Worm (Caenorhabditis elegans) whole organism, young adult: ENCODE measurements around the gene Y60A3A.23.
A peak's percentile ranks its signal among the peaks of the same experiment; 100 is the strongest.

Source experiments
- B0261.1 ChIP-seq: sonication (generic microtip); optimal IDR thresholded peaks from 2 replicates; lab custom pipeline; 2016; ENCODE audit warnings: mild to moderate bottlenecking, missing genetic modification characterization, moderate library complexity, missing compliant biosample characterization
- C17E4.6 ChIP-seq: fragments of 200-800 bp; sonication (Bioruptor generic); IDR thresholded peaks from 2 replicates; pipeline ENCODE4 v1.3.6; 2022; ENCODE audit warnings: missing genetic modification reagents, missing genetic modification characterization, missing compliant biosample characterization
- F10E7.11 ChIP-seq: sonication (generic microtip); optimal IDR thresholded peaks from 2 replicates; lab custom pipeline; 2017; ENCODE audit warnings: mild to moderate bottlenecking, missing genetic modification characterization, moderate library complexity, missing compliant biosample characterization
- F55B11.4 ChIP-seq: sonication (generic microtip); optimal IDR thresholded peaks from 2 replicates; lab custom pipeline; 2016; ENCODE audit warnings: missing compliant biosample characterization, missing genetic modification characterization, borderline replicate concordance; ENCODE audit not compliant: insufficient read depth
- K11D2.4 ChIP-seq: fragments of 200-800 bp; sonication (Bioruptor generic); IDR thresholded peaks from 2 replicates; pipeline ENCODE4 v1.3.6; 2022; ENCODE audit warnings: missing genetic modification reagents, missing genetic modification characterization, missing compliant biosample characterization
- K12H6.12 ChIP-seq: fragments of 200-800 bp; sonication (Bioruptor generic); optimal IDR thresholded peaks from 2 replicates; lab custom pipeline; 2018; ENCODE audit warnings: mild to moderate bottlenecking, missing genetic modification characterization, missing compliant biosample characterization
- ama-1 ChIP-seq, 3 experiments: fragments of 150-350 bp in 1 of 3; sonication (generic microtip) in 2 of 3; optimal IDR thresholded peaks; 2 replicates each; lab custom pipeline; 2014 to 2018; ENCODE audit warnings: missing biosample characterization in 2 of 3, missing genetic modification characterization in 2 of 3, missing genetic modification reagents in 2 of 3
- aptf-2 ChIP-seq: fragments of 200-800 bp; sonication (Bioruptor generic); conservative IDR thresholded peaks from 2 replicates; pipeline ENCODE4 v1.3.6; 2022; ENCODE audit warnings: missing genetic modification reagents, missing genetic modification characterization, missing compliant biosample characterization
- aptf-3 ChIP-seq: fragments of 200-800 bp; sonication (Bioruptor generic); IDR thresholded peaks from 2 replicates; pipeline ENCODE4 v1.3.6; 2022; ENCODE audit warnings: missing genetic modification characterization, missing compliant biosample characterization
- athp-1 ChIP-seq: sonication (generic microtip); optimal IDR thresholded peaks from 2 replicates; lab custom pipeline; 2017; ENCODE audit warnings: mild to moderate bottlenecking, missing genetic modification characterization, missing compliant biosample characterization
- attf-5 ChIP-seq: fragments of 200-800 bp; sonication (Bioruptor generic); optimal IDR thresholded peaks from 2 replicates; lab custom pipeline; 2018; ENCODE audit warnings: mild to moderate bottlenecking, missing genetic modification characterization, missing compliant biosample characterization
- bed-1 ChIP-seq: fragments of 200-800 bp; sonication (Bioruptor generic); IDR thresholded peaks from 2 replicates; pipeline ENCODE4 v1.3.6; 2022; ENCODE audit warnings: missing genetic modification reagents, missing genetic modification characterization, missing compliant biosample characterization
- ceh-40 ChIP-seq: fragments of 200-800 bp; sonication (Bioruptor generic); IDR thresholded peaks from 2 replicates; pipeline ENCODE4 v1.3.6; 2022; ENCODE audit warnings: missing genetic modification characterization, missing compliant biosample characterization
- ceh-58 ChIP-seq: fragments of 200-800 bp; sonication (Bioruptor generic); IDR thresholded peaks from 2 replicates; pipeline ENCODE4 v1.3.6; 2022; ENCODE audit warnings: missing genetic modification characterization, missing compliant biosample characterization
- chd-7 ChIP-seq: sonication (generic microtip); optimal IDR thresholded peaks from 2 replicates; lab custom pipeline; 2016; ENCODE audit warnings: mild to moderate bottlenecking, missing genetic modification characterization, moderate library complexity, missing compliant biosample characterization
- egl-18 ChIP-seq: fragments of 200-800 bp; sonication (Bioruptor generic); IDR thresholded peaks from 2 replicates; pipeline ENCODE4 v1.3.6; 2022; ENCODE audit warnings: missing genetic modification reagents, missing genetic modification characterization, missing compliant biosample characterization
- fkh-3 ChIP-seq: sonication (generic microtip); optimal IDR thresholded peaks from 2 replicates; lab custom pipeline; 2016; ENCODE audit warnings: mild to moderate bottlenecking, missing genetic modification characterization, missing compliant biosample characterization
- gei-17 ChIP-seq: fragments of 200-800 bp; sonication (Bioruptor generic); optimal IDR thresholded peaks from 2 replicates; lab custom pipeline; 2018; ENCODE audit warnings: mild to moderate bottlenecking, missing genetic modification characterization, missing compliant biosample characterization
- hsf-1 ChIP-seq: fragments of 200-800 bp; sonication (Bioruptor generic); IDR thresholded peaks from 2 replicates; pipeline ENCODE4 v1.3.6; 2022; ENCODE audit warnings: missing genetic modification reagents, missing genetic modification characterization, missing compliant biosample characterization
- lag-1 ChIP-seq: fragments of 200-800 bp; sonication (Bioruptor generic); IDR thresholded peaks from 2 replicates; pipeline ENCODE4 v1.3.6; 2022; ENCODE audit warnings: missing genetic modification reagents, missing genetic modification characterization, missing compliant biosample characterization
- lin-26 ChIP-seq: fragments of 200-800 bp; sonication (Bioruptor generic); IDR thresholded peaks from 2 replicates; pipeline ENCODE4 v1.3.6; 2022; ENCODE audit warnings: missing genetic modification reagents, missing genetic modification characterization, missing compliant biosample characterization
- lsl-1 ChIP-seq: fragments of 200-800 bp; sonication (Bioruptor generic); optimal IDR thresholded peaks from 2 replicates; lab custom pipeline; 2018; ENCODE audit warnings: mild to moderate bottlenecking, missing genetic modification characterization, moderate library complexity, missing compliant biosample characterization
- madf-6 ChIP-seq: fragments of 200-800 bp; sonication (Bioruptor generic); IDR thresholded peaks from 2 replicates; pipeline ENCODE4 v1.3.6; 2022; ENCODE audit warnings: missing genetic modification reagents, missing genetic modification characterization, missing compliant biosample characterization
- mcd-1 ChIP-seq: fragments of 200-800 bp; sonication (Bioruptor generic); IDR thresholded peaks from 2 replicates; pipeline ENCODE4 v1.3.6; 2022; ENCODE audit warnings: missing genetic modification reagents, missing genetic modification characterization, missing compliant biosample characterization
- nfyb-1 ChIP-seq: fragments of 200-800 bp; sonication (Bioruptor generic); IDR thresholded peaks from 2 replicates; pipeline ENCODE4 v1.3.6; 2022; ENCODE audit warnings: missing genetic modification reagents, missing genetic modification characterization, missing compliant biosample characterization
- nhr-80 ChIP-seq: sonication (generic microtip); optimal IDR thresholded peaks from 2 replicates; lab custom pipeline; 2016; ENCODE audit warnings: missing genetic modification characterization, missing compliant biosample characterization
- nhr-90 ChIP-seq: sonication (generic microtip); optimal IDR thresholded peaks from 2 replicates; lab custom pipeline; 2016; ENCODE audit warnings: missing genotype, mild to moderate bottlenecking, missing genetic modification characterization, missing compliant biosample characterization
- pbrm-1 ChIP-seq: fragments of 200-800 bp; sonication (Bioruptor generic); IDR thresholded peaks from 2 replicates; pipeline ENCODE4 v1.3.6; 2022; ENCODE audit warnings: missing genetic modification reagents, missing genetic modification characterization, missing compliant biosample characterization
- repo-1 ChIP-seq: sonication (generic microtip); optimal IDR thresholded peaks from 2 replicates; lab custom pipeline; 2017; ENCODE audit warnings: mild to moderate bottlenecking, missing genetic modification characterization, missing compliant biosample characterization
- rpc-1 ChIP-seq, 2 experiments: fragments of 150-350 bp in 1 of 2; sonication (generic microtip) in 1 of 2; optimal IDR thresholded peaks; 2 replicates each; lab custom pipeline; 2014 to 2018; ENCODE audit warnings: missing biosample characterization in 1 of 2, missing genetic modification characterization in 1 of 2, missing genetic modification reagents in 1 of 2, missing genotype in 1 of 2
- sdz-38 ChIP-seq: sonication (generic microtip); optimal IDR thresholded peaks from 2 replicates; lab custom pipeline; 2016; ENCODE audit warnings: missing genotype, missing genetic modification characterization, missing compliant biosample characterization
- snpc-3.4 ChIP-seq: sonication (generic microtip); optimal IDR thresholded peaks from 2 replicates; lab custom pipeline; 2017; ENCODE audit warnings: missing genetic modification characterization, mild to moderate bottlenecking, missing compliant biosample characterization, antibody characterized with exemption, moderate library complexity, missing genotype, missing genetic modification reagents
- somi-1 ChIP-seq: fragments of 200-800 bp; sonication (Bioruptor generic); optimal IDR thresholded peaks from 2 replicates; lab custom pipeline; 2018; ENCODE audit warnings: mild to moderate bottlenecking, missing genetic modification characterization, missing compliant biosample characterization
- tbp1 ChIP-seq: fragments of 200-800 bp; sonication (Bioruptor generic); optimal IDR thresholded peaks from 2 replicates; lab custom pipeline; 2018; ENCODE audit warnings: mild to moderate bottlenecking, missing genetic modification characterization, missing compliant biosample characterization
- tbx-9 ChIP-seq: sonication (generic microtip); optimal IDR thresholded peaks from 2 replicates; lab custom pipeline; 2016; ENCODE audit warnings: borderline replicate concordance, missing genetic modification characterization, inconsistent platforms, missing compliant biosample characterization
- zfh-2 ChIP-seq: fragments of 200-800 bp; sonication (Bioruptor generic); conservative IDR thresholded peaks from 2 replicates; pipeline ENCODE4 v1.3.6; 2022; ENCODE audit warnings: missing genetic modification reagents, missing genetic modification characterization, missing compliant biosample characterization
- ztf-22 ChIP-seq: fragments of 200-800 bp; sonication (Bioruptor generic); optimal IDR thresholded peaks from 2 replicates; lab custom pipeline; 2018; ENCODE audit warnings: mild to moderate bottlenecking, missing genetic modification characterization, moderate library complexity, missing compliant biosample characterization
- ztf-26 ChIP-seq: sonication (generic microtip); optimal IDR thresholded peaks from 2 replicates; lab custom pipeline; 2017; ENCODE audit warnings: missing genetic modification characterization, missing compliant biosample characterization

The Y60A3A.23 gene

ce11 chrV:20005724-20006132, 1.8 kb upstream of the Y60A3A.23 start (continued):
- peak; percentile 71 for TF ChIP-seq ama-1 (optimal IDR thresholded peaks at IDR 0.05; lab: Kevin White, UChicago)
- no peak for TF ChIP-seq ama-1 (GFP tag; optimal IDR thresholded peaks at IDR 0.05; lab: Kevin White, UChicago)
- no peak for TF ChIP-seq aptf-3 (GFP tag; lab: Robert Waterston, UW)
- no peak for TF ChIP-seq snpc-3.4 (tag; lab: Kevin White, UChicago)
- TF ChIP-seq zfh-2 (GFP tag; lab: Robert Waterston, UW): peak; percentile 93
- TF ChIP-seq tbp1 (GFP tag; lab: Kevin White, UChicago): peak; percentile 35
- no peak for TF ChIP-seq ceh-58
- TF ChIP-seq athp-1 (tag; lab: Kevin White, UChicago): no peak
- TF ChIP-seq nfyb-1 (GFP tag; lab: Robert Waterston, UW): peak; percentile 54
- no peak for TF ChIP-seq repo-1 (tag; lab: Kevin White, UChicago)
- TF ChIP-seq K11D2.4 (GFP tag; lab: Robert Waterston, UW): 0 out of 2 replicates have a peak, but pooled peaks have one; percentile 37
- no peak for TF ChIP-seq ztf-26 (tag; lab: Kevin White, UChicago)
- peak; percentile 75 for TF ChIP-seq K12H6.12
- no peak for TF ChIP-seq madf-6 (GFP tag; lab: Robert Waterston, UW)
- peak; percentile 54; the same call in 1 of the 2 replicates for TF ChIP-seq pbrm-1 (GFP tag; lab: Robert Waterston, UW)
- TF ChIP-seq lsl-1: no peak
- TF ChIP-seq attf-5 (GFP tag; lab: Kevin White, UChicago): peak; percentile 71
- TF ChIP-seq lag-1 (GFP tag; lab: Robert Waterston, UW): no peak
- no peak for TF ChIP-seq egl-18
- TF ChIP-seq fkh-3 (tag; lab: Kevin White, UChicago): no peak
- TF ChIP-seq gei-17 (GFP tag; lab: Kevin White, UChicago): no peak

ce11 chrV:20011199-20011598, 3.6 kb downstream of the Y60A3A.23 start:
- TF ChIP-seq ztf-22 (no peak), somi-1 (GFP tag; lab: Kevin White, UChicago) (peak; percentile 12), nhr-80 (peak; percentile 61)

- TF ChIP-seq ztf-22 (no peak), aptf-3 (GFP tag; lab: Robert Waterston, UW) (no peak), aptf-2 (no peak), F55B11.4 (no peak)
These were observed 4.1 kb downstream of the Y60A3A.23 start, which contains the start of gene Y60A3A.21 for ce11 chrV:20011654-20012053. Gene Y60A3A.21 (plus strand): TSS chrV:20011954.

ce11 chrV:20021347-20021746, 13.8 kb downstream of the Y60A3A.23 start:
- TF ChIP-seq nhr-90 (tag; lab: Kevin White, UChicago) (no peak), ceh-58 (no peak), chd-7 (tag; lab: Kevin White, UChicago) (no peak), mcd-1 (GFP tag; lab: Robert Waterston, UW) (no peak), ztf-26 (tag; lab: Kevin White, UChicago) (no peak), pbrm-1 (GFP tag; lab: Robert Waterston, UW) (no peak), ceh-40 (no peak), C17E4.6 (no peak), tbx-9 (no peak), F10E7.11 (tag; lab: Kevin White, UChicago) (no peak), athp-1 (tag; lab: Kevin White, UChicago) (no peak)

ce11 chrV:20022996-20023456, 15.5 kb downstream of the Y60A3A.23 start, which contains the start of gene lgc-55:
Gene lgc-55 (plus strand): TSS chrV:20023046.
- TF ChIP-seq rpc-1 (optimal IDR thresholded peaks at IDR 0.05; lab: Kevin White, UChicago) (peak; percentile 5), rpc-1 (tag; optimal IDR thresholded peaks at IDR 0.05; lab: Kevin White, UChicago) (peak; percentile 55), sdz-38 (no peak), hsf-1 (GFP tag; lab: Robert Waterston, UW) (no peak), bed-1 (0 out of 2 replicates have a peak, but pooled peaks have one; percentile 62), B0261.1 (tag; lab: Kevin White, UChicago) (peak; percentile 10), lin-26 (GFP tag; lab: Robert Waterston, UW) (no peak)
